Fruit fly (Drosophila melanogaster) whole organism, embryonic: ENCODE results near the gene CG14659.

Experiments
- Adf1 ChIP-seq: fragments of 200-800 bp; sonication (Bioruptor generic); IDR thresholded peaks from 2 replicates; pipeline ENCODE4 v1.3.6; 2022; ENCODE audit warnings: missing biosample characterization, missing genetic modification characterization
- Atf-2 ChIP-seq: fragments of 200-800 bp; sonication (Bioruptor generic); optimal IDR thresholded peaks from 2 replicates; lab custom pipeline; 2016; ENCODE audit warnings: missing biosample characterization, missing genetic modification characterization
- Blimp-1 ChIP-seq: fragments of 200-800 bp; sonication (Bioruptor generic); optimal IDR thresholded peaks from 3 replicates; lab custom pipeline; 2018; ENCODE audit warnings: missing biosample characterization, missing genetic modification characterization, mild to moderate bottlenecking, moderate library complexity, missing genetic modification reagents
- CG10209 ChIP-seq: fragments of 200-800 bp; sonication (Bioruptor generic); optimal IDR thresholded peaks from 3 replicates; lab custom pipeline; 2017; ENCODE audit warnings: missing biosample characterization, mild to moderate bottlenecking, missing genetic modification characterization, missing genetic modification reagents
- CG10979 ChIP-seq: fragments of 200-800 bp; sonication (Bioruptor generic); optimal IDR thresholded peaks from 2 replicates; lab custom pipeline; 2018; ENCODE audit warnings: missing biosample characterization, mild to moderate bottlenecking, missing genetic modification characterization, moderate library complexity
- CG11456 ChIP-seq: fragments of 200-800 bp; sonication (Bioruptor generic); IDR thresholded peaks from 3 replicates; pipeline ENCODE4 v1.3.6; 2022; ENCODE audit warnings: missing biosample characterization, missing genetic modification characterization
- CG11560 ChIP-seq: fragments of 200-800 bp; sonication (Bioruptor generic); IDR thresholded peaks from 3 replicates; pipeline ENCODE4 v1.3.6; 2022; ENCODE audit warnings: missing biosample characterization, missing genetic modification characterization
- CG12299 ChIP-seq: fragments of 200-800 bp; sonication (Bioruptor generic); optimal IDR thresholded peaks from 2 replicates; lab custom pipeline; 2018; ENCODE audit warnings: missing biosample characterization, mild to moderate bottlenecking, missing genetic modification characterization
- CG14014 ChIP-seq: fragments of 200-800 bp; sonication (Bioruptor generic); IDR thresholded peaks from 2 replicates; pipeline ENCODE4 v1.3.6; 2022; ENCODE audit warnings: missing biosample characterization, missing genetic modification characterization
- CG14050 ChIP-seq: fragments of 200-800 bp; sonication (Bioruptor generic); IDR thresholded peaks from 3 replicates; pipeline ENCODE4 v1.3.6; 2022; ENCODE audit warnings: missing biosample characterization, missing genetic modification characterization
- CG17612 ChIP-seq: fragments of 200-800 bp; sonication (Bioruptor generic); IDR thresholded peaks from 2 replicates; pipeline ENCODE4 v1.3.6; 2022; ENCODE audit warnings: missing biosample characterization, missing genetic modification characterization
- CG3065 ChIP-seq: fragments of 200-800 bp; sonication (Bioruptor generic); optimal IDR thresholded peaks from 2 replicates; lab custom pipeline; 2016; ENCODE audit warnings: missing biosample characterization, missing genetic modification characterization
- CG34422 ChIP-seq: fragments of 200-800 bp; sonication (Bioruptor generic); IDR thresholded peaks from 3 replicates; pipeline ENCODE4 v1.3.6; 2022; ENCODE audit warnings: missing biosample characterization, missing genetic modification characterization
- Camta ChIP-seq: fragments of 200-800 bp; sonication (Bioruptor generic); optimal IDR thresholded peaks from 2 replicates; lab custom pipeline; 2016; ENCODE audit warnings: missing biosample characterization, missing genetic modification characterization
- Dek ChIP-seq: fragments of 200-800 bp; sonication (Bioruptor generic); optimal IDR thresholded peaks from 3 replicates; lab custom pipeline; 2019; ENCODE audit warnings: missing biosample characterization, mild to moderate bottlenecking, missing genetic modification characterization, moderate library complexity
- Dfd ChIP-seq, 2 experiments: fragments of >200 bp; optimal IDR thresholded peaks; 2 replicates each; lab custom pipeline; 2017; ENCODE audit warnings: missing biosample characterization in 2 of 2, missing genetic modification characterization in 2 of 2
- E2f1 ChIP-seq: fragments of 200-800 bp; sonication (Bioruptor generic); IDR thresholded peaks from 2 replicates; pipeline ENCODE4 v1.3.6; 2022; ENCODE audit warnings: missing biosample characterization, missing genetic modification characterization
- Elba2 ChIP-seq: fragments of 200-800 bp; sonication (Bioruptor generic); optimal IDR thresholded peaks from 3 replicates; lab custom pipeline; 2016; ENCODE audit warnings: missing biosample characterization, missing genetic modification characterization
- H15 ChIP-seq: fragments of 200-800 bp; sonication (Bioruptor generic); IDR thresholded peaks from 3 replicates; pipeline ENCODE4 v1.3.6; 2022; ENCODE audit warnings: missing biosample characterization, missing genetic modification characterization
- HLH3B ChIP-seq: fragments of 200-800 bp; sonication (Bioruptor generic); IDR thresholded peaks from 2 replicates; pipeline ENCODE4 v1.3.6; 2022; ENCODE audit warnings: missing biosample characterization, missing genetic modification characterization
- HLH54F ChIP-seq: fragments of 200-800 bp; sonication (Bioruptor generic); optimal IDR thresholded peaks from 3 replicates; lab custom pipeline; 2016; ENCODE audit warnings: missing biosample characterization, missing genetic modification characterization
- HmgD ChIP-seq: fragments of 200-800 bp; sonication (Bioruptor generic); optimal IDR thresholded peaks from 3 replicates; lab custom pipeline; 2016; ENCODE audit warnings: missing biosample characterization, missing genetic modification characterization
- MESR4 ChIP-seq: fragments of 200-800 bp; sonication (Bioruptor generic); optimal IDR thresholded peaks from 2 replicates; lab custom pipeline; 2018; ENCODE audit warnings: missing biosample characterization, mild to moderate bottlenecking, missing genetic modification characterization, moderate library complexity
- NC2β ChIP-seq: fragments of 200-800 bp; sonication (Bioruptor generic); optimal IDR thresholded peaks from 2 replicates; lab custom pipeline; 2016; ENCODE audit warnings: missing biosample characterization, missing genetic modification characterization
- Nf-YA ChIP-seq: fragments of 200-800 bp; sonication (Bioruptor generic); IDR thresholded peaks from 2 replicates; pipeline ENCODE4 v1.3.6; 2022; ENCODE audit warnings: missing biosample characterization, missing genetic modification characterization
- Sry-δ ChIP-seq: fragments of 200-800 bp; sonication (Bioruptor generic); optimal IDR thresholded peaks from 2 replicates; lab custom pipeline; 2016; ENCODE audit warnings: missing biosample characterization, missing genetic modification characterization
- Vsx1 ChIP-seq: fragments of 200-800 bp; sonication (Bioruptor generic); optimal IDR thresholded peaks from 2 replicates; lab custom pipeline; 2017; ENCODE audit warnings: missing biosample characterization, mild to moderate bottlenecking, missing genetic modification characterization, missing genetic modification reagents
- al ChIP-seq: fragments of 200-800 bp; sonication (Bioruptor generic); IDR thresholded peaks from 2 replicates; pipeline ENCODE4 v1.3.6; 2022; ENCODE audit warnings: missing biosample characterization, missing genetic modification characterization
- amos ChIP-seq: fragments of 200-800 bp; sonication (Bioruptor generic); IDR thresholded peaks from 2 replicates; pipeline ENCODE4 v1.3.6; 2022; ENCODE audit warnings: missing biosample characterization, missing genetic modification characterization; ENCODE audit not compliant: partially characterized antibody
- az2 ChIP-seq: fragments of 200-800 bp; sonication (Bioruptor generic); optimal IDR thresholded peaks from 3 replicates; lab custom pipeline; 2016; ENCODE audit warnings: missing biosample characterization, missing genetic modification characterization
- corto ChIP-seq: fragments of 200-800 bp; sonication (Bioruptor generic); optimal IDR thresholded peaks from 2 replicates; lab custom pipeline; 2016; ENCODE audit warnings: missing biosample characterization, mild to moderate bottlenecking, missing genetic modification characterization, moderate library complexity
- crp ChIP-seq, 2 experiments: fragments of 200-800 bp; sonication (Bioruptor generic); optimal IDR thresholded peaks; 2 replicates in 1 of 2; 3 replicates in 1 of 2; lab custom pipeline; 2017; ENCODE audit warnings: missing biosample characterization in 2 of 2, missing genetic modification characterization in 2 of 2, mild to moderate bottlenecking in 1 of 2, moderate library complexity in 1 of 2
- ems ChIP-seq: fragments of 200-800 bp; sonication (Bioruptor generic); optimal IDR thresholded peaks from 3 replicates; lab custom pipeline; 2016; ENCODE audit warnings: missing biosample characterization, missing genetic modification characterization
- eyg ChIP-seq: fragments of 200-800 bp; sonication (Bioruptor generic); optimal IDR thresholded peaks from 3 replicates; lab custom pipeline; 2016; ENCODE audit warnings: missing biosample characterization, missing genetic modification characterization
- fd3F ChIP-seq: fragments of 200-800 bp; sonication (Bioruptor generic); optimal IDR thresholded peaks from 2 replicates; lab custom pipeline; 2018; ENCODE audit warnings: missing biosample characterization, mild to moderate bottlenecking, missing genetic modification characterization, moderate library complexity
- grau ChIP-seq: fragments of 200-800 bp; optimal IDR thresholded peaks from 3 replicates; lab custom pipeline; 2019; ENCODE audit warnings: missing biosample characterization, mild to moderate bottlenecking, missing genetic modification characterization, moderate library complexity
- grn ChIP-seq: fragments of 200-800 bp; sonication (Bioruptor generic); optimal IDR thresholded peaks from 3 replicates; lab custom pipeline; 2017; ENCODE audit warnings: missing biosample characterization, missing genetic modification characterization
- hth ChIP-seq: fragments of >200 bp; optimal IDR thresholded peaks from 2 replicates; lab custom pipeline; 2017; ENCODE audit warnings: inconsistent platforms
- jigr1 ChIP-seq: fragments of 200-800 bp; sonication (Bioruptor generic); IDR thresholded peaks from 3 replicates; pipeline ENCODE4 v1.3.6; 2022; ENCODE audit warnings: missing biosample characterization, missing genetic modification characterization
- kay ChIP-seq: fragments of 200-800 bp; sonication (Bioruptor generic); optimal IDR thresholded peaks from 2 replicates; lab custom pipeline; 2016; ENCODE audit warnings: missing biosample characterization, missing genetic modification characterization
- knrl ChIP-seq: fragments of 200-800 bp; sonication (Bioruptor generic); IDR thresholded peaks from 3 replicates; pipeline ENCODE4 v1.3.6; 2022; ENCODE audit warnings: missing biosample characterization, missing genetic modification characterization; ENCODE audit not compliant: partially characterized antibody
- onecut ChIP-seq: fragments of 200-800 bp; sonication (Bioruptor generic); IDR thresholded peaks from 2 replicates; pipeline ENCODE4 v1.3.6; 2022; ENCODE audit warnings: missing biosample characterization, missing genetic modification characterization
- pan ChIP-seq, 4 experiments: fragments of >200 bp in 3 of 4; fragments of 200-800 bp in 1 of 4; sonication (Bioruptor generic) in 1 of 4; optimal IDR thresholded peaks in 3 of 4; IDR thresholded peaks in 1 of 4; 2 replicates each; pipeline versions ENCODE4 v1.3.6 to Lab custom; 2017 to 2022; ENCODE audit warnings: missing biosample characterization in 2 of 4, missing genetic modification characterization in 2 of 4, mixed read lengths in 1 of 4
- sd ChIP-seq: fragments of 200-800 bp; sonication (Bioruptor generic); optimal IDR thresholded peaks from 3 replicates; lab custom pipeline; 2018; ENCODE audit warnings: missing biosample characterization, mild to moderate bottlenecking, missing genetic modification characterization, moderate library complexity
- sima ChIP-seq: fragments of 200-800 bp; sonication (Bioruptor generic); optimal IDR thresholded peaks from 2 replicates; lab custom pipeline; 2016; ENCODE audit warnings: missing biosample characterization, missing genetic modification characterization
- so ChIP-seq: fragments of 200-800 bp; sonication (Bioruptor generic); IDR thresholded peaks from 3 replicates; pipeline ENCODE4 v1.3.6; 2022; ENCODE audit warnings: missing biosample characterization, missing genetic modification characterization
- tll ChIP-seq, 2 experiments: fragments of 200-800 bp in 1 of 2; fragments of >200 bp in 1 of 2; sonication (Bioruptor generic) in 1 of 2; optimal IDR thresholded peaks; 2 replicates each; lab custom pipeline; 2017 to 2019; ENCODE audit warnings: missing biosample characterization in 2 of 2, missing genetic modification characterization in 2 of 2, mild to moderate bottlenecking in 1 of 2, moderate library complexity in 1 of 2
- unpg ChIP-seq: fragments of 200-800 bp; sonication (Bioruptor generic); optimal IDR thresholded peaks from 3 replicates; lab custom pipeline; 2018; ENCODE audit warnings: missing biosample characterization, mild to moderate bottlenecking, missing genetic modification characterization, moderate library complexity
- zen2 ChIP-seq: fragments of 200-800 bp; sonication (Bioruptor generic); IDR thresholded peaks from 3 replicates; pipeline ENCODE4 v1.3.6; 2022; ENCODE audit warnings: missing biosample characterization, missing genetic modification characterization; ENCODE audit not compliant: partially characterized antibody
- zfh2 ChIP-seq: fragments of 200-800 bp; sonication (Bioruptor generic); optimal IDR thresholded peaks from 2 replicates; lab custom pipeline; 2016; ENCODE audit warnings: missing biosample characterization, missing genetic modification characterization

Gene CG14659

dm6 chr3R:4806318-4806757 lies 24.8 kb downstream of the CG14659 start (continued):
- TF ChIP-seq CG34422 (GFP tag; lab: Robert Waterston, UW) (peak; percentile 70; the same call in 1 of the 3 replicates), CG17612 (GFP tag; lab: Robert Waterston, UW) (no peak), Elba2 (GFP tag; lab: Kevin White, UChicago) (no peak), Adf1 (GFP tag; lab: Robert Waterston, UW) (no peak; the same call in 1 of the 2 replicates), zen2 (no peak), zfh2 (no peak), HLH54F (GFP tag; lab: Kevin White, UChicago) (no peak), amos (GFP tag; lab: Robert Waterston, UW) (no peak; the same call in 1 of the 2 replicates), HmgD (peak; percentile 14), kay (GFP tag; lab: Kevin White, UChicago) (peak; percentile 3), crp (GFP tag; optimal IDR thresholded peaks at IDR 0.05; lab: Kevin White, UChicago) (peak in 1 of 2 experiments; percentile 67), CG10979 (tag; lab: Kevin White, UChicago) (peak; percentile 12), E2f1 (no peak), CG12299 (peak; percentile 76), unpg (GFP tag; lab: Kevin White, UChicago) (peak; percentile 63), onecut (GFP tag; lab: Robert Waterston, UW) (peak; percentile 69), Vsx1 (GFP tag; lab: Kevin White, UChicago) (peak; percentile 81), al (no peak), CG14050 (no peak), hth (no peak), so (peak; percentile 49; the same call in 1 of the 3 replicates), Dek (tag; lab: Kevin White, UChicago) (no peak), CG10209 (peak; percentile 74), tll (GFP tag; optimal IDR thresholded peaks at IDR 0.05; lab: Kevin White, UChicago) (peak in 1 of 2 experiments; percentile 84), ems (GFP tag; lab: Kevin White, UChicago) (no peak), Blimp-1 (peak; percentile 57), corto (GFP tag; lab: Kevin White, UChicago) (no peak), CG11456 (GFP tag; lab: Robert Waterston, UW) (no peak), CG14014 (GFP tag; lab: Robert Waterston, UW) (peak; percentile 62; the same call in 1 of the 2 replicates), az2 (GFP tag; lab: Kevin White, UChicago) (no peak), CG3065 (GFP tag; lab: Kevin White, UChicago) (peak; percentile 38), sima (no peak), MESR4 (peak; percentile 6), knrl (no peak), sd (tag; lab: Kevin White, UChicago) (no peak), pan (optimal IDR thresholded peaks at IDR 0.05; lab: Kevin White, UChicago) (no peak), pan (GFP tag; optimal IDR thresholded peaks at IDR 0.05 in 1 of 2, IDR thresholded peaks at IDR 0.05 in 1 of 2) (peak in 1 of 2 experiments; percentile 38), Sry-δ (GFP tag; lab: Kevin White, UChicago) (peak; percentile 17), eyg (GFP tag; lab: Kevin White, UChicago) (peak; percentile 41), NC2β (GFP tag; lab: Kevin White, UChicago) (peak; percentile 60), H15 (GFP tag; lab: Robert Waterston, UW) (no peak), grn (GFP tag; lab: Kevin White, UChicago) (peak; percentile 49), Atf-2 (GFP tag; lab: Kevin White, UChicago) (peak; percentile 35), fd3F (GFP tag; lab: Kevin White, UChicago) (peak; percentile 18), CG11560 (no peak), Camta (peak; percentile 72), grau (tag; lab: Kevin White, UChicago) (peak; percentile 32), Nf-YA (GFP tag; lab: Robert Waterston, UW) (no peak), Dfd (GFP tag; optimal IDR thresholded peaks at IDR 0.05; lab: Kevin White, UChicago) (no peak), jigr1 (GFP tag; lab: Robert Waterston, UW) (no peak), HLH3B (GFP tag; lab: Robert Waterston, UW) (peak; percentile 39; the same call in 1 of the 2 replicates)
